Worm (Caenorhabditis elegans) whole organism, late embryonic: ENCODE data around the gene K07E3.1.

Experiments used
- ceh-14 ChIP-seq: sonication (generic microtip); optimal IDR thresholded peaks from 2 replicates; lab custom pipeline; 2016; ENCODE audit warnings: missing genotype, missing genetic modification characterization, missing compliant biosample characterization
- dve-1 ChIP-seq: sonication (generic microtip); optimal IDR thresholded peaks from 2 replicates; lab custom pipeline; 2017; ENCODE audit warnings: antibody characterized with exemption, mild to moderate bottlenecking, missing genetic modification characterization, missing compliant biosample characterization
- pat-9 ChIP-seq: fragments of 200-800 bp; sonication (Bioruptor generic); optimal IDR thresholded peaks from 2 replicates; lab custom pipeline; 2018; ENCODE audit warnings: mild to moderate bottlenecking, missing genetic modification characterization, moderate library complexity, missing compliant biosample characterization
- pax-1 ChIP-seq: fragments of 150-350 bp; optimal IDR thresholded peaks from 2 replicates; lab custom pipeline; 2014; ENCODE audit warnings: missing biosample characterization, missing genetic modification characterization

- TF ChIP-seq dve-1 (tag; lab: Kevin White, UChicago): no peak
- TF ChIP-seq ceh-14 (tag; lab: Kevin White, UChicago): no peak
- no peak for TF ChIP-seq pax-1
- no peak for TF ChIP-seq pat-9 (tag; lab: Kevin White, UChicago)
Observed at ce11 chrX:8082703-8083102, 27.5 kb upstream of the K07E3.1 start.
